Fruit fly (Drosophila melanogaster): ENCODE data around the gene eRF1.

The eRF1 gene

dm6 chr3L:20385408-20385807 is 37.3 kb downstream of the eRF1 start:
- peak; percentile 77 for TF ChIP-seq mirr (GFP tag; optimal IDR thresholded peaks at IDR 0.05)
- TF ChIP-seq sd (tag; optimal IDR thresholded peaks at IDR 0.05) = peak; percentile 83
- TF ChIP-seq CG10274 (GFP tag; optimal IDR thresholded peaks at IDR 0.05) = peak; percentile 58
- TF ChIP-seq Antp (GFP tag; optimal IDR thresholded peaks at IDR 0.05) = no peak
- peak; percentile 81 for TF ChIP-seq CG15479 (GFP tag; optimal IDR thresholded peaks at IDR 0.05)
- TF ChIP-seq exex (tag; optimal IDR thresholded peaks at IDR 0.05) = peak; percentile 83
- TF ChIP-seq CG7928 (GFP tag; optimal IDR thresholded peaks at IDR 0.05) = no peak
- TF ChIP-seq CG11695 (GFP tag; IDR thresholded peaks at IDR 0.05) = no peak
- TF ChIP-seq Atf3 (GFP tag; optimal IDR thresholded peaks at IDR 0.05) = no peak
- peak; percentile 8 for TF ChIP-seq CG3995 (GFP tag; optimal IDR thresholded peaks at IDR 0.05)
- TF ChIP-seq CG11696 (GFP tag; IDR thresholded peaks at IDR 0.05) = no peak
- TF ChIP-seq chinmo (GFP tag; IDR thresholded peaks at IDR 0.05; ENCODE audit: partially characterized antibody) = peak; percentile 49; the same call in 2 of the 4 replicates
- peak; percentile 47 for TF ChIP-seq D19A (tag; optimal IDR thresholded peaks at IDR 0.05)
- TF ChIP-seq CrebB (tag; optimal IDR thresholded peaks at IDR 0.05) = peak; percentile 17
- peak; percentile 23; the same call in 1 of the 2 replicates for TF ChIP-seq Drgx (GFP tag; IDR thresholded peaks at IDR 0.05)
- TF ChIP-seq schlank (tag; optimal IDR thresholded peaks at IDR 0.05) = no peak
- no peak for TF ChIP-seq CG2875 (GFP tag; optimal IDR thresholded peaks at IDR 0.05)
- TF ChIP-seq sens-2 (GFP tag; IDR thresholded peaks at IDR 0.05) = peak; percentile 85
- TF ChIP-seq CG8290 (GFP tag; optimal IDR thresholded peaks at IDR 0.05) = no peak
- peak in 1 of 2 experiments; percentile 15 for TF ChIP-seq CG8290 (tag; optimal IDR thresholded peaks at IDR 0.05)
- no peak for TF ChIP-seq CG12236 (GFP tag; optimal IDR thresholded peaks at IDR 0.05)
- TF ChIP-seq Doc2 (GFP tag; IDR thresholded peaks at IDR 0.05) = no peak
- TF ChIP-seq GATAe (GFP tag; conservative IDR thresholded peaks at IDR 0.05) = peak; percentile 58; the same call in 1 of the 2 replicates
- no peak for TF ChIP-seq CG15011 (GFP tag; optimal IDR thresholded peaks at IDR 0.05)
- TF ChIP-seq CG18599 (GFP tag; optimal IDR thresholded peaks at IDR 0.05) = peak; percentile 36
- peak; percentile 24; the same call in 1 of the 3 replicates for TF ChIP-seq ci (GFP tag; IDR thresholded peaks at IDR 0.05)
- 0 out of 2 replicates have a peak, but pooled peaks have one; percentile 24 for TF ChIP-seq chm (GFP tag; IDR thresholded peaks at IDR 0.05)
- peak; percentile 87 for TF ChIP-seq grn (GFP tag; optimal IDR thresholded peaks at IDR 0.05)
- TF ChIP-seq Aef1 (GFP tag; IDR thresholded peaks at IDR 0.05) = no peak
- TF ChIP-seq sug (tag; optimal IDR thresholded peaks at IDR 0.05) = peak; percentile 64
- peak; percentile 53; the same call in 1 of the 3 replicates for TF ChIP-seq CG2199 (GFP tag; IDR thresholded peaks at IDR 0.05)
- TF ChIP-seq Lpt (GFP tag; optimal IDR thresholded peaks at IDR 0.05) = no peak
- no peak for TF ChIP-seq sim (GFP tag; IDR thresholded peaks at IDR 0.05)

DNA sequence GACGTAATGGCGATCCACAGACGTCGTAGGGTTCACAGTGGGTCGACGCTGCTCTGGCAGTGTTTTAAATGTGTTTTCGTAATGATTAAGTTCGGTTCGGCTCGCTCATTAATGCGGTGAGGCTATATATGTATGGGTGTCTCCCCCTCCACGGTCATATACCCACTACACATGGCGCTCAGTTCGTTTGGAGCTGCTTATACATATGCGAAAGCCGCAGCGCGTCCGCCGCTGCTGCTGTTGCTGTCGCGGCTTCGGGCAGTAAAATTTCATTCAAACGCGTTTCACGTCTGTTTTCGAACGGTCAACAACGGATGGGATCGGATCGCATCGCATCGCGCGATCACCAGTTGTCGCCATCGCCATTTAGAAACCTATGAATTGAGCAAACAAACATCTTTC is 37.8 kb downstream of the eRF1 start:
- TF ChIP-seq D (optimal IDR thresholded peaks at IDR 0.05) = no peak
- TF ChIP-seq D (GFP tag; optimal IDR thresholded peaks at IDR 0.05) = no peak
- peak; percentile 23 for TF ChIP-seq Hmr (GFP tag; optimal IDR thresholded peaks at IDR 0.05)
- peak; percentile 26; the same call in 1 of the 2 replicates for TF ChIP-seq CG13287 (GFP tag; IDR thresholded peaks at IDR 0.05; ENCODE audit: partially characterized antibody)
- TF ChIP-seq CG31388 (GFP tag; optimal IDR thresholded peaks at IDR 0.05) = no peak
- no peak for TF ChIP-seq CG15479 (GFP tag; optimal IDR thresholded peaks at IDR 0.05)
- no peak for TF ChIP-seq CG4404 (GFP tag; IDR thresholded peaks at IDR 0.05)
- TF ChIP-seq CG34422 (GFP tag; IDR thresholded peaks at IDR 0.05) = no peak
- no peak for TF ChIP-seq Hr3 (GFP tag; optimal IDR thresholded peaks at IDR 0.05)
- peak; percentile 13 for TF ChIP-seq Dek (tag; optimal IDR thresholded peaks at IDR 0.05)
- TF ChIP-seq CG4360 (GFP tag; IDR thresholded peaks at IDR 0.05) = no peak
- TF ChIP-seq ssp (GFP tag; IDR thresholded peaks at IDR 0.05) = no peak
- TF ChIP-seq Adf1 (GFP tag; IDR thresholded peaks at IDR 0.05) = peak; percentile 84
- no peak for TF ChIP-seq CkIIα-i1 (GFP tag; IDR thresholded peaks at IDR 0.05)
- TF ChIP-seq NK7.1 (GFP tag; optimal IDR thresholded peaks at IDR 0.05) = no peak
- peak; percentile 22 for TF ChIP-seq CG6765 (GFP tag; optimal IDR thresholded peaks at IDR 0.05)
- peak; percentile 53 for TF ChIP-seq cg (GFP tag; optimal IDR thresholded peaks at IDR 0.05)
- TF ChIP-seq nmo (GFP tag; optimal IDR thresholded peaks at IDR 0.05) = no peak
- no peak for TF ChIP-seq lola (GFP tag; optimal IDR thresholded peaks at IDR 0.05)
- TF ChIP-seq CG10147 (GFP tag; optimal IDR thresholded peaks at IDR 0.05) = peak; percentile 17
- no peak for TF ChIP-seq zfh1 (GFP tag; IDR thresholded peaks at IDR 0.05)

Data from whole organism, embryonic.